Worm (Caenorhabditis elegans): ENCODE results near the gene ppgn-1.
A peak's percentile ranks its signal among the peaks of the same experiment; 100 is the strongest.

Gene ppgn-1

ce11 chrIV:2327317-2327716, 21.4 kb downstream of the ppgn-1 start:
- TF ChIP-seq egl-5 (tag; optimal IDR thresholded peaks at IDR 0.05), result no peak
- TF ChIP-seq elt-3 (tag; optimal IDR thresholded peaks at IDR 0.05), result no peak
- TF ChIP-seq hmg-11 (tag; optimal IDR thresholded peaks at IDR 0.05), result no peak
- TF ChIP-seq egl-27 (tag; optimal IDR thresholded peaks at IDR 0.05), result no peak
- no peak for TF ChIP-seq nhr-12 (tag; optimal IDR thresholded peaks at IDR 0.05)
- no peak for TF ChIP-seq ama-1 (optimal IDR thresholded peaks at IDR 0.05)
- no peak for TF ChIP-seq pqm-1 (tag; optimal IDR thresholded peaks at IDR 0.05)
- peak; percentile 49 for TF ChIP-seq ceh-28 (tag; optimal IDR thresholded peaks at IDR 0.05)

ce11 chrIV:2322998-2323397, 25.7 kb downstream of the ppgn-1 start, which contains the start of gene nsy-4:
nsy-4 (plus strand) TSS chrIV:2323271.
- TF ChIP-seq elt-2 (tag; optimal IDR thresholded peaks at IDR 0.05) (no peak), ceh-28 (tag; optimal IDR thresholded peaks at IDR 0.05) (no peak), skn-1 (tag; optimal IDR thresholded peaks at IDR 0.05) (no peak), pqm-1 (tag; optimal IDR thresholded peaks at IDR 0.05) (no peak), aly-2 (tag; optimal IDR thresholded peaks at IDR 0.05) (no peak)

- TF ChIP-seq tbx-2 (tag; optimal IDR thresholded peaks at IDR 0.05) (no peak), nhr-12 (tag; optimal IDR thresholded peaks at IDR 0.05) (no peak), fkh-2 (tag; optimal IDR thresholded peaks at IDR 0.05) (no peak), nfya-1 (tag; optimal IDR thresholded peaks at IDR 0.05; ENCODE audit: insufficient read depth) (peak; percentile 38), lsy-12 (tag; optimal IDR thresholded peaks at IDR 0.05) (no peak), elt-1 (tag; optimal IDR thresholded peaks at IDR 0.05) (peak; percentile 13), nhr-25 (tag; optimal IDR thresholded peaks at IDR 0.05) (peak; percentile 54)
Observed at ce11 chrIV:2321546-2321945, 27.2 kb downstream of the ppgn-1 start.

ce11 chrIV:2320009-2320408, 28.7 kb downstream of the ppgn-1 start:
- no peak for TF ChIP-seq nhr-23 (tag; optimal IDR thresholded peaks at IDR 0.05)
- TF ChIP-seq elt-2 (tag; optimal IDR thresholded peaks at IDR 0.05), result no peak
- no peak for TF ChIP-seq egl-27 (tag; optimal IDR thresholded peaks at IDR 0.05)
- TF ChIP-seq hmg-11 (tag; optimal IDR thresholded peaks at IDR 0.05), result no peak
- no peak for TF ChIP-seq snpc-4 (tag; optimal IDR thresholded peaks at IDR 0.05)
- no peak for TF ChIP-seq aly-2 (tag; optimal IDR thresholded peaks at IDR 0.05)
- no peak for TF ChIP-seq fkh-2 (tag; optimal IDR thresholded peaks at IDR 0.05)
- TF ChIP-seq jun-1 (tag; optimal IDR thresholded peaks at IDR 0.05), result no peak
- TF ChIP-seq nhr-237 (tag; optimal IDR thresholded peaks at IDR 0.05), result no peak
- TF ChIP-seq mdl-1 (tag; optimal IDR thresholded peaks at IDR 0.05), result no peak
- no peak for TF ChIP-seq lin-39 (tag; optimal IDR thresholded peaks at IDR 0.05)
- TF ChIP-seq egl-5 (tag; optimal IDR thresholded peaks at IDR 0.05), result no peak

- TF ChIP-seq ZK546.5 (tag; optimal IDR thresholded peaks at IDR 0.05) (no peak), snpc-4 (tag; optimal IDR thresholded peaks at IDR 0.05) (peak; percentile 56), ceh-82 (tag; optimal IDR thresholded peaks at IDR 0.05) (no peak), lin-39 (tag; optimal IDR thresholded peaks at IDR 0.05) (peak; percentile 69), elt-3 (tag; optimal IDR thresholded peaks at IDR 0.05) (no peak), ztf-4 (tag; optimal IDR thresholded peaks at IDR 0.05) (no peak), nhr-25 (tag; optimal IDR thresholded peaks at IDR 0.05) (peak; percentile 34), elt-1 (tag; optimal IDR thresholded peaks at IDR 0.05) (no peak), jun-1 (tag; optimal IDR thresholded peaks at IDR 0.05) (peak; percentile 27), hmg-11 (tag; optimal IDR thresholded peaks at IDR 0.05) (peak; percentile 85), ztf-11 (tag; optimal IDR thresholded peaks at IDR 0.05) (no peak), nhr-28 (tag; optimal IDR thresholded peaks at IDR 0.05) (no peak), egl-5 (tag; optimal IDR thresholded peaks at IDR 0.05) (no peak), nhr-77 (tag; optimal IDR thresholded peaks at IDR 0.05) (no peak), fos-1 (tag; optimal IDR thresholded peaks at IDR 0.05) (no peak), ceh-28 (tag; optimal IDR thresholded peaks at IDR 0.05) (no peak), skn-1 (tag; optimal IDR thresholded peaks at IDR 0.05) (no peak), nhr-23 (tag; optimal IDR thresholded peaks at IDR 0.05) (peak; percentile 53), pqm-1 (tag; optimal IDR thresholded peaks at IDR 0.05) (peak; percentile 71), mdl-1 (tag; optimal IDR thresholded peaks at IDR 0.05) (no peak), fkh-2 (tag; optimal IDR thresholded peaks at IDR 0.05) (no peak), fkh-10 (GFP tag; optimal IDR thresholded peaks at IDR 0.05) (no peak), eor-1 (tag; optimal IDR thresholded peaks at IDR 0.05) (no peak), nhr-76 (tag; optimal IDR thresholded peaks at IDR 0.05) (no peak), tbx-2 (tag; optimal IDR thresholded peaks at IDR 0.05) (no peak), daf-12 (tag; optimal IDR thresholded peaks at IDR 0.05) (no peak), elt-2 (tag; optimal IDR thresholded peaks at IDR 0.05) (peak; percentile 75), R02D3.7 (tag; optimal IDR thresholded peaks at IDR 0.05) (no peak), sea-2 (GFP tag; optimal IDR thresholded peaks at IDR 0.05) (no peak), nhr-12 (tag; optimal IDR thresholded peaks at IDR 0.05) (no peak), pha-4 (tag; optimal IDR thresholded peaks at IDR 0.05) (no peak), nhr-67 (tag; optimal IDR thresholded peaks at IDR 0.05) (no peak), zag-1 (tag; optimal IDR thresholded peaks at IDR 0.05) (no peak), aly-2 (tag; optimal IDR thresholded peaks at IDR 0.05) (no peak), nhr-43 (tag; optimal IDR thresholded peaks at IDR 0.05; ENCODE audit: poor library complexity, severe bottlenecking) (no peak), egl-27 (tag; optimal IDR thresholded peaks at IDR 0.05) (no peak), mml-1 (tag; optimal IDR thresholded peaks at IDR 0.05) (no peak), nhr-11 (tag; optimal IDR thresholded peaks at IDR 0.05) (no peak), nfya-1 (tag; optimal IDR thresholded peaks at IDR 0.05; ENCODE audit: insufficient read depth) (peak; percentile 79), nhr-237 (tag; optimal IDR thresholded peaks at IDR 0.05) (no peak)
Observed at ce11 chrIV:2316796-2317195, 31.9 kb downstream of the ppgn-1 start.

All from whole organism, L3 larva.